Fruit fly (Drosophila melanogaster) whole organism, wandering third instar larva: ENCODE results near the gene Eig71Eb.

Experiments used
- Abd-B ChIP-seq: fragments of >200 bp; optimal IDR thresholded peaks from 2 replicates; lab custom pipeline; 2017; ENCODE audit warnings: missing biosample characterization, missing genetic modification characterization
- CG32264 ChIP-seq: fragments of 200-800 bp; sonication (Bioruptor generic); optimal IDR thresholded peaks from 2 replicates; lab custom pipeline; 2016; ENCODE audit warnings: missing biosample characterization, missing genetic modification characterization
- CG9705 ChIP-seq: fragments of 200-800 bp; sonication (Bioruptor generic); optimal IDR thresholded peaks from 2 replicates; lab custom pipeline; 2018; ENCODE audit warnings: missing biosample characterization, mild to moderate bottlenecking, missing genetic modification characterization
- CrebA ChIP-seq: fragments of 200-800 bp; sonication (Bioruptor generic); optimal IDR thresholded peaks from 2 replicates; lab custom pipeline; 2016; ENCODE audit warnings: missing biosample characterization, mild to moderate bottlenecking, missing genetic modification characterization, borderline replicate concordance
- Dfd ChIP-seq: fragments of >200 bp; optimal IDR thresholded peaks from 2 replicates; lab custom pipeline; 2017; ENCODE audit warnings: missing biosample characterization, missing genetic modification characterization
- Dif ChIP-seq: fragments of 200-275, 200-300 bp; sonication (Bioruptor generic); optimal IDR thresholded peaks from 2 replicates; lab custom pipeline; 2018; ENCODE audit warnings: missing biosample characterization, missing genetic modification characterization; ENCODE audit not compliant: partially characterized antibody
- GATAd ChIP-seq: sonication (Bioruptor generic); optimal IDR thresholded peaks from 2 replicates; lab custom pipeline; 2016; ENCODE audit warnings: missing biosample characterization, missing genetic modification characterization
- HLH106 ChIP-seq: fragments of 200-800 bp; optimal IDR thresholded peaks from 3 replicates; lab custom pipeline; 2019; ENCODE audit warnings: missing biosample characterization, mild to moderate bottlenecking, missing genetic modification characterization, moderate library complexity
- Hnf4 ChIP-seq: fragments of 200-800 bp; sonication (Bioruptor generic); optimal IDR thresholded peaks from 2 replicates; lab custom pipeline; 2016; ENCODE audit warnings: missing biosample characterization, mild to moderate bottlenecking, missing genetic modification characterization
- Hr78 ChIP-seq: fragments of >200 bp; optimal IDR thresholded peaks from 2 replicates; lab custom pipeline; 2017; ENCODE audit warnings: missing biosample characterization, missing genetic modification characterization
- Hr83 ChIP-seq: fragments of 200-300 bp; sonication (Bioruptor generic); optimal IDR thresholded peaks from 2 replicates; lab custom pipeline; 2016; ENCODE audit warnings: missing biosample characterization, mild to moderate bottlenecking, missing genetic modification characterization, moderate library complexity; ENCODE audit not compliant: poor library complexity, severe bottlenecking
- Jra ChIP-seq: sonication (Bioruptor generic); optimal IDR thresholded peaks from 2 replicates; lab custom pipeline; 2016; ENCODE audit warnings: missing biosample characterization, missing genetic modification characterization
- Mio ChIP-seq: sonication (Bioruptor generic); optimal IDR thresholded peaks from 2 replicates; lab custom pipeline; 2016; ENCODE audit warnings: missing biosample characterization, missing genetic modification characterization
- Myc ChIP-seq: fragments of >200 bp; optimal IDR thresholded peaks from 2 replicates; lab custom pipeline; 2017
- N ChIP-seq: fragments of >200 bp; optimal IDR thresholded peaks from 2 replicates; lab custom pipeline; 2018; ENCODE audit warnings: missing biosample characterization, missing external identifiers, missing genetic modification characterization
- OdsH ChIP-seq: fragments of 200-800 bp; sonication (Bioruptor generic); optimal IDR thresholded peaks from 2 replicates; lab custom pipeline; 2016; ENCODE audit warnings: missing biosample characterization, mild to moderate bottlenecking, missing genetic modification characterization
- Rel ChIP-seq, 2 experiments: fragments of 200-800 bp; sonication (Bioruptor generic) in 1 of 2; optimal IDR thresholded peaks; 2 replicates in 1 of 2; 3 replicates in 1 of 2; lab custom pipeline; 2016 to 2019; ENCODE audit warnings: mild to moderate bottlenecking in 2 of 2, missing biosample characterization in 2 of 2, missing genetic modification characterization in 2 of 2, moderate library complexity in 1 of 2
- Sp1 ChIP-seq: fragments of 200-800 bp; sonication (Bioruptor generic); optimal IDR thresholded peaks from 3 replicates; lab custom pipeline; 2019; ENCODE audit warnings: missing biosample characterization, mild to moderate bottlenecking, missing genetic modification characterization, moderate library complexity
- Vsx2 ChIP-seq: fragments of 200-300, 225-300 bp; sonication (Bioruptor generic); optimal IDR thresholded peaks from 2 replicates; lab custom pipeline; 2018; ENCODE audit warnings: missing biosample characterization, missing genetic modification characterization; ENCODE audit not compliant: partially characterized antibody
- br ChIP-seq: fragments of 200-800 bp; sonication (Bioruptor generic); optimal IDR thresholded peaks from 2 replicates; lab custom pipeline; 2016; ENCODE audit warnings: missing biosample characterization, missing genetic modification characterization
- brk ChIP-seq: fragments of 200-800 bp; sonication (Bioruptor generic); optimal IDR thresholded peaks from 2 replicates; lab custom pipeline; 2016; ENCODE audit warnings: missing biosample characterization, mild to moderate bottlenecking, missing genetic modification characterization
- dl ChIP-seq, 2 experiments: fragments of 175-275, 200-275 bp in 1 of 2; fragments of 200-275 bp in 1 of 2; sonication (Bioruptor generic); optimal IDR thresholded peaks; lab custom pipeline; 2018; ENCODE audit warnings: mild to moderate bottlenecking in 2 of 2, missing biosample characterization in 2 of 2, missing genetic modification characterization in 2 of 2, moderate library complexity in 2 of 2; ENCODE audit not compliant: partially characterized antibody in 2 of 2, insufficient read depth in 1 of 2
- dmrt93B ChIP-seq: fragments of 200-800 bp; sonication (Bioruptor generic); optimal IDR thresholded peaks from 2 replicates; lab custom pipeline; 2018; ENCODE audit warnings: missing biosample characterization, mild to moderate bottlenecking, missing genetic modification characterization
- dsf ChIP-seq: sonication (Bioruptor generic); optimal IDR thresholded peaks from 2 replicates; lab custom pipeline; 2016; ENCODE audit warnings: missing biosample characterization, missing genetic modification characterization, borderline replicate concordance
- ey ChIP-seq: fragments of 200-800 bp; sonication (Bioruptor generic); optimal IDR thresholded peaks from 2 replicates; lab custom pipeline; 2016; ENCODE audit warnings: missing biosample characterization, missing genetic modification characterization
- foxo ChIP-seq, 2 experiments: fragments of 200-800 bp; sonication (Bioruptor generic); optimal IDR thresholded peaks; 2 replicates in 1 of 2; 3 replicates in 1 of 2; lab custom pipeline; 2016 to 2017; ENCODE audit warnings: missing biosample characterization in 2 of 2, missing genetic modification characterization in 2 of 2
- fru ChIP-seq: fragments of 200-800 bp; sonication (Bioruptor generic); optimal IDR thresholded peaks from 3 replicates; lab custom pipeline; 2016; ENCODE audit warnings: missing biosample characterization, mild to moderate bottlenecking, missing genetic modification characterization
- h ChIP-seq: fragments of 200-800 bp; sonication (Bioruptor generic); optimal IDR thresholded peaks from 3 replicates; lab custom pipeline; 2016; ENCODE audit warnings: missing biosample characterization, mild to moderate bottlenecking, missing genetic modification characterization
- jim ChIP-seq: fragments of 175-275, 200-325 bp; sonication (Bioruptor generic); optimal IDR thresholded peaks from 2 replicates; lab custom pipeline; 2016; ENCODE audit warnings: missing biosample characterization, mild to moderate bottlenecking, missing genetic modification characterization
- lola ChIP-seq: fragments of >200 bp; optimal IDR thresholded peaks from 2 replicates; lab custom pipeline; 2017; ENCODE audit warnings: missing biosample characterization, missing genetic modification characterization
- pan ChIP-seq: fragments of >200 bp; optimal IDR thresholded peaks from 2 replicates; lab custom pipeline; 2017
- psq ChIP-seq: fragments of 200-800 bp; sonication (Bioruptor generic); optimal IDR thresholded peaks from 3 replicates; lab custom pipeline; 2017; ENCODE audit warnings: missing biosample characterization, mild to moderate bottlenecking, missing genetic modification characterization, moderate library complexity
- rgr ChIP-seq: fragments of 200-800 bp; sonication (Bioruptor generic); optimal IDR thresholded peaks from 3 replicates; lab custom pipeline; 2016; ENCODE audit warnings: missing biosample characterization, mild to moderate bottlenecking, missing genetic modification characterization
- sage ChIP-seq: fragments of 200-800 bp; sonication (Bioruptor generic); optimal IDR thresholded peaks from 2 replicates; lab custom pipeline; 2016; ENCODE audit warnings: missing biosample characterization, mild to moderate bottlenecking, missing genetic modification characterization
- sv ChIP-seq: fragments of 200-800 bp; sonication (Bioruptor generic); optimal IDR thresholded peaks from 3 replicates; lab custom pipeline; 2016; ENCODE audit warnings: missing biosample characterization, missing genetic modification characterization
- tai ChIP-seq: sonication (Bioruptor generic); optimal IDR thresholded peaks from 2 replicates; lab custom pipeline; 2016; ENCODE audit warnings: missing biosample characterization, missing genetic modification characterization
- usp ChIP-seq: fragments of >200 bp; optimal IDR thresholded peaks from 2 replicates; lab custom pipeline; 2017; ENCODE audit warnings: missing biosample characterization, missing genetic modification characterization
- woc ChIP-seq: sonication (Bioruptor generic); optimal IDR thresholded peaks from 2 replicates; lab custom pipeline; 2016; ENCODE audit warnings: missing biosample characterization, mild to moderate bottlenecking, missing genetic modification characterization

The Eig71Eb gene

dm6 chr3L:15637618-15638017 lies 12.1 kb upstream of the Eig71Eb start:
- TF ChIP-seq Myc (lab: Kevin White, UChicago) (no peak), Sp1 (no peak), Dfd (no peak), CG9705 (GFP tag; lab: Kevin White, UChicago) (no peak), OdsH (GFP tag; lab: Kevin White, UChicago) (peak; percentile 48), ey (no peak), Mio (no peak), dl (GFP tag; optimal IDR thresholded peaks at IDR 0.05; lab: Kevin White, UChicago; ENCODE audit: insufficient read depth in 1 of 2, partially characterized antibody in 2 of 2) (no peak), pan (lab: Kevin White, UChicago) (no peak), Dif (no peak), psq (GFP tag; lab: Kevin White, UChicago) (no peak), GATAd (GFP tag; lab: Kevin White, UChicago) (no peak), h (GFP tag; lab: Kevin White, UChicago) (peak; percentile 76), CG32264 (GFP tag; lab: Kevin White, UChicago) (no peak), Hr83 (GFP tag; lab: Kevin White, UChicago) (peak; percentile 92), fru (GFP tag; lab: Kevin White, UChicago) (peak; percentile 47), Hr78 (GFP tag; lab: Kevin White, UChicago) (no peak), dsf (GFP tag; lab: Kevin White, UChicago) (no peak), jim (GFP tag; lab: Kevin White, UChicago) (peak; percentile 11), Abd-B (no peak), lola (no peak), sage (GFP tag; lab: Kevin White, UChicago) (no peak), Rel (GFP tag; optimal IDR thresholded peaks at IDR 0.05; lab: Kevin White, UChicago) (no peak), Rel (tag; optimal IDR thresholded peaks at IDR 0.05; lab: Kevin White, UChicago) (peak; percentile 42), br (peak; percentile 39), foxo (GFP tag; optimal IDR thresholded peaks at IDR 0.05; lab: Kevin White, UChicago) (peak in 1 of 2 experiments; percentile 21), Vsx2 (GFP tag; lab: Kevin White, UChicago) (no peak), usp (GFP tag; lab: Kevin White, UChicago) (no peak), HLH106 (tag; lab: Kevin White, UChicago) (no peak), woc (GFP tag; lab: Kevin White, UChicago) (no peak), Jra (peak; percentile 11), CrebA (no peak), brk (GFP tag; lab: Kevin White, UChicago) (peak; percentile 22), sv (GFP tag; lab: Kevin White, UChicago) (no peak), tai (GFP tag; lab: Kevin White, UChicago) (peak; percentile 35), N (GFP tag; lab: Kevin White, UChicago) (no peak), dmrt93B (GFP tag; lab: Kevin White, UChicago) (no peak), rgr (GFP tag; lab: Kevin White, UChicago) (peak; percentile 65), Hnf4 (peak; percentile 49)

- no peak for TF ChIP-seq Abd-B
- no peak for TF ChIP-seq Hnf4
- TF ChIP-seq h (GFP tag; lab: Kevin White, UChicago), result no peak
- no peak for TF ChIP-seq foxo (GFP tag; optimal IDR thresholded peaks at IDR 0.05; lab: Kevin White, UChicago)
- no peak for TF ChIP-seq GATAd (GFP tag; lab: Kevin White, UChicago)
- TF ChIP-seq sv (GFP tag; lab: Kevin White, UChicago), result no peak
- no peak for TF ChIP-seq pan (lab: Kevin White, UChicago)
- TF ChIP-seq Hr78 (GFP tag; lab: Kevin White, UChicago), result no peak
- TF ChIP-seq Hr83 (GFP tag; lab: Kevin White, UChicago), result no peak
- no peak for TF ChIP-seq CG32264 (GFP tag; lab: Kevin White, UChicago)
- no peak for TF ChIP-seq brk (GFP tag; lab: Kevin White, UChicago)
- TF ChIP-seq OdsH (GFP tag; lab: Kevin White, UChicago), result no peak
- TF ChIP-seq lola, result no peak
- no peak for TF ChIP-seq N (GFP tag; lab: Kevin White, UChicago)
- no peak for TF ChIP-seq Rel (GFP tag; optimal IDR thresholded peaks at IDR 0.05; lab: Kevin White, UChicago)
- no peak for TF ChIP-seq Rel (tag; optimal IDR thresholded peaks at IDR 0.05; lab: Kevin White, UChicago)
Observed at dm6 chr3L:15638524-15638923, 11.2 kb upstream of the Eig71Eb start.
